Worm (Caenorhabditis elegans) whole organism, young adult: ENCODE results near the gene W02A2.8.

Experiments used
- B0019.2 ChIP-seq: fragments of 200-800 bp; sonication (Bioruptor generic); conservative IDR thresholded peaks from 2 replicates; pipeline ENCODE4 v1.3.6; 2022; ENCODE audit warnings: missing genetic modification reagents, missing genetic modification characterization, missing compliant biosample characterization
- B0336.3 ChIP-seq: fragments of 200-800 bp; sonication (Bioruptor generic); IDR thresholded peaks from 2 replicates; pipeline ENCODE4 v1.3.6; 2022; ENCODE audit warnings: missing genetic modification characterization, missing compliant biosample characterization
- C06A6.2 ChIP-seq: fragments of 200-800 bp; sonication (Bioruptor generic); conservative IDR thresholded peaks from 2 replicates; pipeline ENCODE4 v1.3.6; 2022; ENCODE audit warnings: missing genetic modification characterization, missing compliant biosample characterization
- F33H1.4 ChIP-seq: fragments of 200-800 bp; sonication (Bioruptor generic); IDR thresholded peaks from 2 replicates; pipeline ENCODE4 v1.3.6; 2022; ENCODE audit warnings: missing genetic modification reagents, missing genetic modification characterization, missing compliant biosample characterization
- F57A8.1 ChIP-seq: fragments of 200-800 bp; sonication (Bioruptor generic); optimal IDR thresholded peaks from 2 replicates; lab custom pipeline; 2018; ENCODE audit warnings: mild to moderate bottlenecking, missing genetic modification characterization, moderate library complexity, missing compliant biosample characterization
- F57C9.4 ChIP-seq: sonication (generic microtip); optimal IDR thresholded peaks from 2 replicates; lab custom pipeline; 2017; ENCODE audit warnings: mild to moderate bottlenecking, missing genetic modification characterization, missing compliant biosample characterization
- Y53G8AR.9 ChIP-seq: fragments of 200-800 bp; sonication (Bioruptor generic); conservative IDR thresholded peaks from 2 replicates; pipeline ENCODE4 v1.3.6; 2022; ENCODE audit warnings: missing genetic modification reagents, missing genetic modification characterization, missing compliant biosample characterization
- Y67H2A.10 ChIP-seq: fragments of 200-800 bp; sonication (Bioruptor generic); conservative IDR thresholded peaks from 2 replicates; pipeline ENCODE4 v1.3.6; 2022; ENCODE audit warnings: missing genetic modification reagents, missing genetic modification characterization, missing compliant biosample characterization
- Y79H2A.3 ChIP-seq: fragments of 200-800 bp; sonication (Bioruptor generic); conservative IDR thresholded peaks from 2 replicates; pipeline ENCODE4 v1.3.6; 2022; ENCODE audit warnings: missing genetic modification reagents, missing genetic modification characterization, missing compliant biosample characterization
- akir-1 ChIP-seq: fragments of 200-800 bp; sonication (Bioruptor generic); optimal IDR thresholded peaks from 2 replicates; lab custom pipeline; 2018; ENCODE audit warnings: mild to moderate bottlenecking, missing genetic modification characterization, moderate library complexity, missing compliant biosample characterization
- atf-7 ChIP-seq: sonication (generic microtip); optimal IDR thresholded peaks from 2 replicates; lab custom pipeline; 2017; ENCODE audit warnings: mild to moderate bottlenecking, missing genetic modification characterization, missing compliant biosample characterization
- attf-5 ChIP-seq: fragments of 200-800 bp; sonication (Bioruptor generic); optimal IDR thresholded peaks from 2 replicates; lab custom pipeline; 2018; ENCODE audit warnings: mild to moderate bottlenecking, missing genetic modification characterization, missing compliant biosample characterization
- ccch-3 ChIP-seq: fragments of 200-800 bp; sonication (Bioruptor generic); optimal IDR thresholded peaks from 2 replicates; lab custom pipeline; 2018; ENCODE audit warnings: mild to moderate bottlenecking, missing genetic modification characterization, missing compliant biosample characterization
- cebp-1 ChIP-seq, 2 experiments: fragments of 200-800 bp in 1 of 2; sonication (Bioruptor generic) in 1 of 2; sonication (generic microtip) in 1 of 2; IDR thresholded peaks in 1 of 2; optimal IDR thresholded peaks in 1 of 2; 2 replicates each; pipeline versions ENCODE4 v1.3.6 to Lab custom; 2017 to 2022; ENCODE audit warnings: missing compliant biosample characterization in 2 of 2, missing genetic modification characterization in 2 of 2, mild to moderate bottlenecking in 1 of 2, missing genetic modification reagents in 1 of 2, moderate library complexity in 1 of 2
- cebp-2 ChIP-seq: fragments of 200-800 bp; sonication (Bioruptor generic); IDR thresholded peaks from 2 replicates; pipeline ENCODE4 v1.3.6; 2022; ENCODE audit warnings: missing genetic modification characterization, missing compliant biosample characterization
- dox-1 ChIP-seq: fragments of 200-800 bp; sonication (Bioruptor generic); IDR thresholded peaks from 2 replicates; pipeline ENCODE4 v1.3.6; 2022; ENCODE audit warnings: missing genetic modification reagents, missing genetic modification characterization, missing compliant biosample characterization
- egl-18 ChIP-seq: fragments of 200-800 bp; sonication (Bioruptor generic); IDR thresholded peaks from 2 replicates; pipeline ENCODE4 v1.3.6; 2022; ENCODE audit warnings: missing genetic modification reagents, missing genetic modification characterization, missing compliant biosample characterization
- egrh-3 ChIP-seq: fragments of 200-800 bp; sonication (Bioruptor generic); IDR thresholded peaks from 2 replicates; pipeline ENCODE4 v1.3.6; 2022; ENCODE audit warnings: missing genetic modification reagents, missing genetic modification characterization, missing compliant biosample characterization
- ets-4 ChIP-seq: fragments of 200-800 bp; sonication (Bioruptor generic); optimal IDR thresholded peaks from 2 replicates; lab custom pipeline; 2018; ENCODE audit warnings: mild to moderate bottlenecking, missing genetic modification characterization, missing compliant biosample characterization
- him-1 ChIP-seq: sonication (generic microtip); optimal IDR thresholded peaks from 2 replicates; lab custom pipeline; 2016; ENCODE audit warnings: missing genotype, missing genetic modification reagents, missing genetic modification characterization, missing compliant biosample characterization
- hlh-12 ChIP-seq: sonication (generic microtip); optimal IDR thresholded peaks from 2 replicates; lab custom pipeline; 2016; ENCODE audit warnings: missing genetic modification characterization, missing compliant biosample characterization
- hlh-26 ChIP-seq: fragments of 200-800 bp; sonication (Bioruptor generic); conservative IDR thresholded peaks from 2 replicates; pipeline ENCODE4 v1.3.6; 2022; ENCODE audit warnings: missing genetic modification reagents, missing genetic modification characterization, missing compliant biosample characterization
- let-526 ChIP-seq: fragments of 200-800 bp; sonication (Bioruptor generic); IDR thresholded peaks from 2 replicates; pipeline ENCODE4 v1.3.6; 2022; ENCODE audit warnings: missing genetic modification reagents, missing genetic modification characterization, missing compliant biosample characterization
- lin-40 ChIP-seq: sonication (generic microtip); optimal IDR thresholded peaks from 2 replicates; lab custom pipeline; 2016; ENCODE audit warnings: missing genetic modification characterization, mild to moderate bottlenecking, missing compliant biosample characterization, missing genotype, missing genetic modification reagents
- madf-6 ChIP-seq: fragments of 200-800 bp; sonication (Bioruptor generic); IDR thresholded peaks from 2 replicates; pipeline ENCODE4 v1.3.6; 2022; ENCODE audit warnings: missing genetic modification reagents, missing genetic modification characterization, missing compliant biosample characterization
- madf-8 ChIP-seq: fragments of 200-800 bp; sonication (Bioruptor generic); conservative IDR thresholded peaks from 2 replicates; pipeline ENCODE4 v1.3.6; 2022; ENCODE audit warnings: missing genetic modification reagents, missing genetic modification characterization, missing compliant biosample characterization
- mxl-1 ChIP-seq: sonication (generic microtip); optimal IDR thresholded peaks from 2 replicates; lab custom pipeline; 2016; ENCODE audit warnings: missing genetic modification characterization, missing compliant biosample characterization
- nfyb-1 ChIP-seq: fragments of 200-800 bp; sonication (Bioruptor generic); IDR thresholded peaks from 2 replicates; pipeline ENCODE4 v1.3.6; 2022; ENCODE audit warnings: missing genetic modification reagents, missing genetic modification characterization, missing compliant biosample characterization
- nhr-80 ChIP-seq: sonication (generic microtip); optimal IDR thresholded peaks from 2 replicates; lab custom pipeline; 2016; ENCODE audit warnings: missing genetic modification characterization, missing compliant biosample characterization
- nhr-90 ChIP-seq: sonication (generic microtip); optimal IDR thresholded peaks from 2 replicates; lab custom pipeline; 2016; ENCODE audit warnings: missing genotype, mild to moderate bottlenecking, missing genetic modification characterization, missing compliant biosample characterization
- snpc-1.1 ChIP-seq: sonication (generic microtip); optimal IDR thresholded peaks from 2 replicates; lab custom pipeline; 2017; ENCODE audit warnings: missing genetic modification characterization, mild to moderate bottlenecking, missing compliant biosample characterization, antibody characterized with exemption, moderate library complexity, missing genotype, missing genetic modification reagents; ENCODE audit not compliant: insufficient read depth
- snpc-3.4 ChIP-seq: sonication (generic microtip); optimal IDR thresholded peaks from 2 replicates; lab custom pipeline; 2017; ENCODE audit warnings: missing genetic modification characterization, mild to moderate bottlenecking, missing compliant biosample characterization, antibody characterized with exemption, moderate library complexity, missing genotype, missing genetic modification reagents
- snpc-4 ChIP-seq, 5 experiments: fragments of 150-350 bp in 1 of 5; sonication (generic microtip) in 4 of 5; optimal IDR thresholded peaks; 2 replicates each; lab custom pipeline; 2014 to 2018; ENCODE audit warnings: missing genetic modification characterization in 5 of 5, missing biosample characterization in 3 of 5, antibody characterized with exemption in 2 of 5, mild to moderate bottlenecking in 2 of 5, missing compliant biosample characterization in 2 of 5, missing genotype in 2 of 5, moderate library complexity in 2 of 5, missing genetic modification reagents in 1 of 5
- unc-62 ChIP-seq: fragments of 150-350 bp; optimal IDR thresholded peaks from 2 replicates; lab custom pipeline; 2014; ENCODE audit warnings: missing biosample characterization, missing genetic modification reagents, missing genetic modification characterization
- ztf-18 ChIP-seq: sonication (generic microtip); optimal IDR thresholded peaks from 2 replicates; lab custom pipeline; 2016; ENCODE audit warnings: missing genotype, mild to moderate bottlenecking, missing genetic modification characterization, missing compliant biosample characterization
- ztf-22 ChIP-seq: fragments of 200-800 bp; sonication (Bioruptor generic); optimal IDR thresholded peaks from 2 replicates; lab custom pipeline; 2018; ENCODE audit warnings: mild to moderate bottlenecking, missing genetic modification characterization, moderate library complexity, missing compliant biosample characterization
- ztf-26 ChIP-seq: sonication (generic microtip); optimal IDR thresholded peaks from 2 replicates; lab custom pipeline; 2017; ENCODE audit warnings: missing genetic modification characterization, missing compliant biosample characterization

Gene W02A2.8

ce11 chrIV:13348592-13348991, 9.8 kb downstream of the W02A2.8 start, which contains the start of gene W02A2.12 (continued):
- TF ChIP-seq snpc-1.1 (tag; lab: Kevin White, UChicago) = no peak
- TF ChIP-seq lin-40 (tag; lab: Kevin White, UChicago) = no peak
- no peak for TF ChIP-seq F57A8.1 (GFP tag; lab: Kevin White, UChicago)
- TF ChIP-seq, all 124 proteins: peak for 15

DNA sequence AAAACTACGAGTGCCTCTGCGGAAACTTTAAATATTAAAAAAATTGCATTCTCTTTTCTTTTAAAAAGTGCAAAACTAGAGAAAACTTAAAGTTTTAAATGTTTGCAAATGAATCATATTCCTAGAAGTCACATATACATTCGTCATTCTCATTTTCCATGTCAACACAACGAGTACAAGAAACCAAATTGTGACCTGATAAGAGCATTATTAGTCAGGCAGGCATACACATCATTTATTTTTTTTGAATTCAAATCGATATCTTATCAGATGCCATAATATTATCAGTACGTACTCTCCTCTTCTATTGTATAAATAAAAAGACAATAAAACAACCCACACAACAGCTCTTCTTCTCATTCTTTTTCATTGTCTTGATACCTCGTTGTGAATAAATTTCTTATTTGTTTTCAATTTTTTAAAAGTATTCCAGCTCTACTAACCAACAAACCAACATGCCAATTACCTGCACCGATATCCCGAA, 11.1 kb downstream of the W02A2.8 start, which contains the start of gene W02A2.9:
Gene W02A2.9 (plus strand): TSS at position 434 of the 484 bp plus-strand sequence.
- TF ChIP-seq nfyb-1 (peak; percentile 48; the same call in 1 of the 2 replicates), nhr-80 (peak; percentile 59), hlh-26 (GFP tag; lab: Robert Waterston, UW) (no peak)

DNA sequence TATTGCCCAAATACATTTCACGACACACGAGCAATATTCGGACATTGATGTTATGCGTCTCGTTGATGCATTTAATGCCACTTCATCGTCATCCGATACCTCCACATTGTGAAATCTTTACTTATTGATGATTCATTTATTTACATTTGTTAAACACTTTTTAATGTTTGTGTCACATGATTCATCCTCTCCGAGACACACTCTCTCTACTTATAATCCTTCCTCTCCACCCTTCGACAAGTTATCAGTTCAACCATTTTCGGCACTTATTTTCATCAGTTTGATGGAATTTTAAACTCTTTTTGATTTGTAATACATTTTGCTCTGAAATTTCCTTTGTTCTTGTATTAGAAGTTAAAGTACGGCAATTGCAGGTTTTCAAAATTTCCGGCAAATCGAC, 12.3 kb downstream of the W02A2.8 start:
- no peak for TF ChIP-seq madf-8 (GFP tag; lab: Robert Waterston, UW)
- no peak for TF ChIP-seq B0019.2 (GFP tag; lab: Robert Waterston, UW)
- TF ChIP-seq nhr-80 = peak; percentile 12
- TF ChIP-seq let-526 (GFP tag; lab: Robert Waterston, UW) = no peak

ce11 chrIV:13342555-13342954, 15.8 kb downstream of the W02A2.8 start, which contains the start of gene W02A2.5:
W02A2.5 (plus strand) TSS chrIV:13342855.
- TF ChIP-seq ets-4 (GFP tag; lab: Kevin White, UChicago) (no peak), mxl-1 (tag; lab: Kevin White, UChicago) (no peak), Y67H2A.10 (GFP tag; lab: Robert Waterston, UW) (no peak), Y53G8AR.9 (GFP tag; lab: Robert Waterston, UW) (no peak), egl-18 (GFP tag; lab: Robert Waterston, UW) (no peak), Y79H2A.3 (GFP tag; lab: Robert Waterston, UW) (no peak), madf-6 (GFP tag; lab: Robert Waterston, UW) (no peak), F57C9.4 (no peak), ztf-22 (no peak), hlh-12 (tag; lab: Kevin White, UChicago) (no peak), egrh-3 (GFP tag; lab: Robert Waterston, UW) (no peak), snpc-3.4 (tag; lab: Kevin White, UChicago) (no peak), ccch-3 (GFP tag; lab: Kevin White, UChicago) (no peak), ztf-18 (no peak), cebp-1 (GFP tag; IDR thresholded peaks at IDR 0.05; lab: Robert Waterston, UW) (no peak), cebp-1 (tag; optimal IDR thresholded peaks at IDR 0.05; lab: Kevin White, UChicago) (no peak), F33H1.4 (GFP tag; lab: Robert Waterston, UW) (no peak), akir-1 (no peak), C06A6.2 (no peak)
- TF ChIP-seq, all 124 proteins: peak for 0

ce11 chrIV:13334287-13334686, 24.1 kb downstream of the W02A2.8 start:
- TF ChIP-seq nhr-80 (peak; percentile 92), atf-7 (tag; lab: Kevin White, UChicago) (peak; percentile 14), cebp-2 (GFP tag; lab: Robert Waterston, UW) (no peak), attf-5 (peak; percentile 11), nfyb-1 (0 out of 2 replicates have a peak, but pooled peaks have one; percentile 29), unc-62 (GFP tag; lab: Kevin White, UChicago) (no peak), him-1 (no peak), nhr-90 (no peak), C06A6.2 (no peak), ztf-26 (tag; lab: Kevin White, UChicago) (peak; percentile 18), cebp-1 (GFP tag; IDR thresholded peaks at IDR 0.05; lab: Robert Waterston, UW) (no peak), cebp-1 (tag; optimal IDR thresholded peaks at IDR 0.05; lab: Kevin White, UChicago) (peak; percentile 60), snpc-4 (GFP tag; optimal IDR thresholded peaks at IDR 0.05; lab: Kevin White, UChicago) (no peak), snpc-4 (tag; optimal IDR thresholded peaks at IDR 0.05; lab: Kevin White, UChicago) (peak in 1 of 4 experiments; percentile 2), dox-1 (GFP tag; lab: Robert Waterston, UW) (0 out of 2 replicates have a peak, but pooled peaks have one; percentile 41), B0336.3 (GFP tag; lab: Robert Waterston, UW) (peak; percentile 43; the same call in 1 of the 2 replicates)
- TF ChIP-seq, all 124 proteins: peak for 9
